Worm (Caenorhabditis elegans) whole organism, young adult: ENCODE measurements around the gene R13H9.6.

Experiments used
- B0261.1 ChIP-seq: sonication (generic microtip); optimal IDR thresholded peaks from 2 replicates; lab custom pipeline; 2016; ENCODE audit warnings: mild to moderate bottlenecking, missing genetic modification characterization, moderate library complexity, missing compliant biosample characterization
- C17E4.6 ChIP-seq: fragments of 200-800 bp; sonication (Bioruptor generic); IDR thresholded peaks from 2 replicates; pipeline ENCODE4 v1.3.6; 2022; ENCODE audit warnings: missing genetic modification reagents, missing genetic modification characterization, missing compliant biosample characterization
- D2030.7 ChIP-seq: fragments of 200-800 bp; sonication (Bioruptor generic); IDR thresholded peaks from 2 replicates; pipeline ENCODE4 v1.3.6; 2022; ENCODE audit warnings: missing genetic modification reagents, missing genetic modification characterization, missing compliant biosample characterization
- F10E7.11 ChIP-seq: sonication (generic microtip); optimal IDR thresholded peaks from 2 replicates; lab custom pipeline; 2017; ENCODE audit warnings: mild to moderate bottlenecking, missing genetic modification characterization, moderate library complexity, missing compliant biosample characterization
- F22D6.2 ChIP-seq: sonication (generic microtip); optimal IDR thresholded peaks from 2 replicates; lab custom pipeline; 2016; ENCODE audit warnings: mild to moderate bottlenecking, missing genetic modification characterization, missing compliant biosample characterization
- F39B2.1 ChIP-seq: fragments of 200-800 bp; sonication (Bioruptor generic); IDR thresholded peaks from 2 replicates; pipeline ENCODE4 v1.3.6; 2022; ENCODE audit warnings: missing genetic modification reagents, missing genetic modification characterization, missing compliant biosample characterization
- F49E8.2 ChIP-seq: sonication (generic microtip); optimal IDR thresholded peaks from 3 replicates; lab custom pipeline; 2017; ENCODE audit warnings: missing genetic modification characterization, mild to moderate bottlenecking, missing compliant biosample characterization, antibody characterized with exemption, moderate library complexity; ENCODE audit not compliant: insufficient read depth
- K12H6.12 ChIP-seq: fragments of 200-800 bp; sonication (Bioruptor generic); optimal IDR thresholded peaks from 2 replicates; lab custom pipeline; 2018; ENCODE audit warnings: mild to moderate bottlenecking, missing genetic modification characterization, missing compliant biosample characterization
- T07F8.4 ChIP-seq: sonication (generic microtip); optimal IDR thresholded peaks from 2 replicates; lab custom pipeline; 2016; ENCODE audit warnings: mild to moderate bottlenecking, missing genetic modification characterization, moderate library complexity, missing compliant biosample characterization
- Y53F4B.3 ChIP-seq: fragments of 200-800 bp; sonication (Bioruptor generic); IDR thresholded peaks from 2 replicates; pipeline ENCODE4 v1.3.6; 2022; ENCODE audit warnings: missing genetic modification reagents, missing genetic modification characterization, missing compliant biosample characterization
- Y56A3A.18 ChIP-seq: fragments of 200-800 bp; sonication (Bioruptor generic); IDR thresholded peaks from 2 replicates; pipeline ENCODE4 v1.3.6; 2022; ENCODE audit warnings: missing genetic modification reagents, missing genetic modification characterization, missing compliant biosample characterization
- Y67H2A.10 ChIP-seq: fragments of 200-800 bp; sonication (Bioruptor generic); conservative IDR thresholded peaks from 2 replicates; pipeline ENCODE4 v1.3.6; 2022; ENCODE audit warnings: missing genetic modification reagents, missing genetic modification characterization, missing compliant biosample characterization
- Y79H2A.3 ChIP-seq: fragments of 200-800 bp; sonication (Bioruptor generic); conservative IDR thresholded peaks from 2 replicates; pipeline ENCODE4 v1.3.6; 2022; ENCODE audit warnings: missing genetic modification reagents, missing genetic modification characterization, missing compliant biosample characterization
- ZK185.1 ChIP-seq: sonication (generic microtip); optimal IDR thresholded peaks from 2 replicates; lab custom pipeline; 2016; ENCODE audit warnings: mild to moderate bottlenecking, missing genetic modification characterization, missing compliant biosample characterization; ENCODE audit not compliant: poor library complexity, severe bottlenecking
- aptf-2 ChIP-seq: fragments of 200-800 bp; sonication (Bioruptor generic); conservative IDR thresholded peaks from 2 replicates; pipeline ENCODE4 v1.3.6; 2022; ENCODE audit warnings: missing genetic modification reagents, missing genetic modification characterization, missing compliant biosample characterization
- aptf-3 ChIP-seq: fragments of 200-800 bp; sonication (Bioruptor generic); IDR thresholded peaks from 2 replicates; pipeline ENCODE4 v1.3.6; 2022; ENCODE audit warnings: missing genetic modification characterization, missing compliant biosample characterization
- atf-7 ChIP-seq: sonication (generic microtip); optimal IDR thresholded peaks from 2 replicates; lab custom pipeline; 2017; ENCODE audit warnings: mild to moderate bottlenecking, missing genetic modification characterization, missing compliant biosample characterization
- athp-1 ChIP-seq: sonication (generic microtip); optimal IDR thresholded peaks from 2 replicates; lab custom pipeline; 2017; ENCODE audit warnings: mild to moderate bottlenecking, missing genetic modification characterization, missing compliant biosample characterization
- attf-5 ChIP-seq: fragments of 200-800 bp; sonication (Bioruptor generic); optimal IDR thresholded peaks from 2 replicates; lab custom pipeline; 2018; ENCODE audit warnings: mild to moderate bottlenecking, missing genetic modification characterization, missing compliant biosample characterization
- bed-2 ChIP-seq: fragments of 200-800 bp; sonication (Bioruptor generic); IDR thresholded peaks from 2 replicates; pipeline ENCODE4 v1.3.6; 2022; ENCODE audit warnings: missing genetic modification reagents, missing genetic modification characterization, missing compliant biosample characterization
- cebp-2 ChIP-seq: fragments of 200-800 bp; sonication (Bioruptor generic); IDR thresholded peaks from 2 replicates; pipeline ENCODE4 v1.3.6; 2022; ENCODE audit warnings: missing genetic modification characterization, missing compliant biosample characterization
- ceh-100 ChIP-seq: fragments of 200-800 bp; sonication (Bioruptor generic); IDR thresholded peaks from 2 replicates; pipeline ENCODE4 v1.3.6; 2022; ENCODE audit warnings: missing genetic modification reagents, missing genetic modification characterization, missing compliant biosample characterization
- ceh-27 ChIP-seq: fragments of 200-800 bp; sonication (Bioruptor generic); optimal IDR thresholded peaks from 2 replicates; lab custom pipeline; 2018; ENCODE audit warnings: mild to moderate bottlenecking, missing genetic modification characterization, moderate library complexity, missing compliant biosample characterization
- egl-44 ChIP-seq: fragments of 200-800 bp; sonication (Bioruptor generic); IDR thresholded peaks from 2 replicates; pipeline ENCODE4 v1.3.6; 2022; ENCODE audit warnings: missing genetic modification reagents, missing genetic modification characterization, missing compliant biosample characterization
- egrh-3 ChIP-seq: fragments of 200-800 bp; sonication (Bioruptor generic); IDR thresholded peaks from 2 replicates; pipeline ENCODE4 v1.3.6; 2022; ENCODE audit warnings: missing genetic modification reagents, missing genetic modification characterization, missing compliant biosample characterization
- ekl-4 ChIP-seq: fragments of 200-800 bp; sonication (Bioruptor generic); IDR thresholded peaks from 2 replicates; pipeline ENCODE4 v1.3.6; 2022; ENCODE audit warnings: missing genetic modification reagents, missing genetic modification characterization, missing compliant biosample characterization
- him-1 ChIP-seq: sonication (generic microtip); optimal IDR thresholded peaks from 2 replicates; lab custom pipeline; 2016; ENCODE audit warnings: missing genotype, missing genetic modification reagents, missing genetic modification characterization, missing compliant biosample characterization
- hrde-1 ChIP-seq: sonication (generic microtip); optimal IDR thresholded peaks from 2 replicates; lab custom pipeline; 2016; ENCODE audit warnings: missing genetic modification characterization, mild to moderate bottlenecking, missing compliant biosample characterization, moderate library complexity, missing genotype, missing genetic modification reagents, borderline replicate concordance
- lin-26 ChIP-seq: fragments of 200-800 bp; sonication (Bioruptor generic); IDR thresholded peaks from 2 replicates; pipeline ENCODE4 v1.3.6; 2022; ENCODE audit warnings: missing genetic modification reagents, missing genetic modification characterization, missing compliant biosample characterization
- madf-10 ChIP-seq: sonication (generic microtip); optimal IDR thresholded peaks from 2 replicates; lab custom pipeline; 2016; ENCODE audit warnings: mild to moderate bottlenecking, missing genetic modification characterization, missing compliant biosample characterization
- mes-4 ChIP-seq: sonication (generic microtip); optimal IDR thresholded peaks from 2 replicates; lab custom pipeline; 2016; ENCODE audit warnings: missing genotype, missing genetic modification characterization, missing compliant biosample characterization
- nfya-2 ChIP-seq: fragments of 200-800 bp; sonication (Bioruptor generic); IDR thresholded peaks from 2 replicates; pipeline ENCODE4 v1.3.6; 2022; ENCODE audit warnings: missing genetic modification reagents, missing genetic modification characterization, missing compliant biosample characterization
- nfyb-1 ChIP-seq: fragments of 200-800 bp; sonication (Bioruptor generic); IDR thresholded peaks from 2 replicates; pipeline ENCODE4 v1.3.6; 2022; ENCODE audit warnings: missing genetic modification reagents, missing genetic modification characterization, missing compliant biosample characterization
- nhr-120 ChIP-seq: fragments of 200-800 bp; sonication (Bioruptor generic); IDR thresholded peaks from 2 replicates; pipeline ENCODE4 v1.3.6; 2022; ENCODE audit warnings: missing genetic modification characterization, missing compliant biosample characterization
- nhr-90 ChIP-seq: sonication (generic microtip); optimal IDR thresholded peaks from 2 replicates; lab custom pipeline; 2016; ENCODE audit warnings: missing genotype, mild to moderate bottlenecking, missing genetic modification characterization, missing compliant biosample characterization
- pbrm-1 ChIP-seq: fragments of 200-800 bp; sonication (Bioruptor generic); IDR thresholded peaks from 2 replicates; pipeline ENCODE4 v1.3.6; 2022; ENCODE audit warnings: missing genetic modification reagents, missing genetic modification characterization, missing compliant biosample characterization
- rec-8 ChIP-seq, 2 experiments: sonication (generic microtip); optimal IDR thresholded peaks; 2 replicates each; lab custom pipeline; 2016; ENCODE audit warnings: mild to moderate bottlenecking in 2 of 2, missing genetic modification characterization in 2 of 2, missing genetic modification reagents in 2 of 2, missing genotype in 2 of 2, missing biosample characterization in 1 of 2, missing compliant biosample characterization in 1 of 2, moderate library complexity in 1 of 2
- sdz-38 ChIP-seq: sonication (generic microtip); optimal IDR thresholded peaks from 2 replicates; lab custom pipeline; 2016; ENCODE audit warnings: missing genotype, missing genetic modification characterization, missing compliant biosample characterization
- snpc-1.1 ChIP-seq: sonication (generic microtip); optimal IDR thresholded peaks from 2 replicates; lab custom pipeline; 2017; ENCODE audit warnings: missing genetic modification characterization, mild to moderate bottlenecking, missing compliant biosample characterization, antibody characterized with exemption, moderate library complexity, missing genotype, missing genetic modification reagents; ENCODE audit not compliant: insufficient read depth
- snpc-3.4 ChIP-seq: sonication (generic microtip); optimal IDR thresholded peaks from 2 replicates; lab custom pipeline; 2017; ENCODE audit warnings: missing genetic modification characterization, mild to moderate bottlenecking, missing compliant biosample characterization, antibody characterized with exemption, moderate library complexity, missing genotype, missing genetic modification reagents
- somi-1 ChIP-seq: fragments of 200-800 bp; sonication (Bioruptor generic); optimal IDR thresholded peaks from 2 replicates; lab custom pipeline; 2018; ENCODE audit warnings: mild to moderate bottlenecking, missing genetic modification characterization, missing compliant biosample characterization
- sptf-2 ChIP-seq: fragments of 200-800 bp; sonication (Bioruptor generic); optimal IDR thresholded peaks from 2 replicates; lab custom pipeline; 2018; ENCODE audit warnings: mild to moderate bottlenecking, missing genetic modification characterization, missing compliant biosample characterization
- tbp1 ChIP-seq: fragments of 200-800 bp; sonication (Bioruptor generic); optimal IDR thresholded peaks from 2 replicates; lab custom pipeline; 2018; ENCODE audit warnings: mild to moderate bottlenecking, missing genetic modification characterization, missing compliant biosample characterization
- unc-130 ChIP-seq: sonication (generic microtip); optimal IDR thresholded peaks from 2 replicates; lab custom pipeline; 2016; ENCODE audit warnings: missing genetic modification reagents, missing genetic modification characterization, missing compliant biosample characterization
- zfh-2 ChIP-seq: fragments of 200-800 bp; sonication (Bioruptor generic); conservative IDR thresholded peaks from 2 replicates; pipeline ENCODE4 v1.3.6; 2022; ENCODE audit warnings: missing genetic modification reagents, missing genetic modification characterization, missing compliant biosample characterization
- ztf-28 ChIP-seq: fragments of 200-800 bp; sonication (Bioruptor generic); IDR thresholded peaks from 2 replicates; pipeline ENCODE4 v1.3.6; 2022; ENCODE audit warnings: missing genetic modification reagents, missing genetic modification characterization, missing compliant biosample characterization
- ztf-3 ChIP-seq: fragments of 200-800 bp; sonication (Bioruptor generic); optimal IDR thresholded peaks from 2 replicates; lab custom pipeline; 2018; ENCODE audit warnings: mild to moderate bottlenecking, missing genetic modification characterization, missing compliant biosample characterization

The R13H9.6 gene

DNA sequence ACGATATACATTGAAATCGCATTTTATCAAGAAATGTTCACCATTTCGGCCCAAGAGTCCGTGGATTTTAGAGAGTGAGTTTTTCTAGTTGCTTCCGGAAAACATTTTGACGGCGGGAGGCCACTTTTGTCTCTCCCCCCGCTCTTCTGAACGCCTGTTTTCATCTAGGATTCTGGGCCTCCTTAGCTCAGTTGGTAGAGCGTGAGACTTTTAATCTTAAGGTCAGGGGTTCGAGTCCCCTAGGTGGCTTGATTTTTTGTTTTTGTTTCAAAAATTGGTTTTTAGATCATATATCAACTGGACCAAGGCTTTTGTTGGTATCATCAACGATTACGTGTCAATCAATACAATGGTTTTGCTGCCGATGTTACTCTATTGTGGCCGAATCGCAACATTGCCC lies 29.7 kb downstream of the R13H9.6 start:
- TF ChIP-seq athp-1 (tag; lab: Kevin White, UChicago), result peak; percentile 63
- peak; percentile 28 for TF ChIP-seq K12H6.12 (tag; lab: Kevin White, UChicago)
- no peak for TF ChIP-seq atf-7 (tag; lab: Kevin White, UChicago)
- TF ChIP-seq ztf-3, result no peak
- TF ChIP-seq T07F8.4 (tag; lab: Kevin White, UChicago), result peak; percentile 49
- TF ChIP-seq cebp-2 (GFP tag; lab: Robert Waterston, UW), result peak; percentile 66; the same call in 1 of the 2 replicates
- no peak for TF ChIP-seq sdz-38 (tag; lab: Kevin White, UChicago)
- peak; percentile 44 for TF ChIP-seq unc-130
- no peak; the same call in 1 of the 2 replicates for TF ChIP-seq Y67H2A.10
- TF ChIP-seq zfh-2, result no peak
- TF ChIP-seq sptf-2, result peak; percentile 74
- TF ChIP-seq tbp1, result peak; percentile 99
- no peak for TF ChIP-seq nfya-2 (GFP tag; lab: Robert Waterston, UW)
- TF ChIP-seq F22D6.2 (tag; lab: Kevin White, UChicago), result no peak
- TF ChIP-seq lin-26 (GFP tag; lab: Robert Waterston, UW), result peak; percentile 98
- TF ChIP-seq aptf-2 (GFP tag; lab: Robert Waterston, UW), result no peak
- TF ChIP-seq F10E7.11 (tag; lab: Kevin White, UChicago), result peak; percentile 44
- TF ChIP-seq aptf-3, result peak; percentile 67; the same call in 1 of the 2 replicates
- 0 out of 2 replicates have a peak, but pooled peaks have one; percentile 62 for TF ChIP-seq Y79H2A.3 (GFP tag; lab: Robert Waterston, UW)
- no peak for TF ChIP-seq Y56A3A.18 (GFP tag; lab: Robert Waterston, UW)
- TF ChIP-seq egl-44 (GFP tag; lab: Robert Waterston, UW), result peak; percentile 82; the same call in 1 of the 2 replicates
- TF ChIP-seq C17E4.6 (GFP tag; lab: Robert Waterston, UW), result no peak
- no peak for TF ChIP-seq Y53F4B.3 (GFP tag; lab: Robert Waterston, UW)
- peak; percentile 56; the same call in 1 of the 2 replicates for TF ChIP-seq ceh-100
- 0 out of 2 replicates have a peak, but pooled peaks have one; percentile 22 for TF ChIP-seq bed-2 (GFP tag; lab: Robert Waterston, UW)
- no peak for TF ChIP-seq F39B2.1 (GFP tag; lab: Robert Waterston, UW)
- no peak for TF ChIP-seq mes-4 (tag; lab: Kevin White, UChicago)
- peak; percentile 87 for TF ChIP-seq nfyb-1 (GFP tag; lab: Robert Waterston, UW)
- peak; percentile 84 for TF ChIP-seq him-1 (tag; lab: Kevin White, UChicago)
- TF ChIP-seq B0261.1 (tag; lab: Kevin White, UChicago), result peak; percentile 91
- peak; percentile 12 for TF ChIP-seq snpc-3.4 (tag; lab: Kevin White, UChicago)
- TF ChIP-seq ZK185.1 (tag; lab: Kevin White, UChicago), result peak; percentile 47
- TF ChIP-seq hrde-1 (tag; lab: Kevin White, UChicago), result peak; percentile 49
- peak; percentile 75; the same call in 1 of the 2 replicates for TF ChIP-seq D2030.7
- peak; percentile 46 for TF ChIP-seq madf-10 (tag; lab: Kevin White, UChicago)
- 0 out of 2 replicates have a peak, but pooled peaks have one; percentile 60 for TF ChIP-seq nhr-120
- TF ChIP-seq snpc-1.1, result peak; percentile 34
- TF ChIP-seq somi-1, result peak; percentile 8
- TF ChIP-seq attf-5, result peak; percentile 37
- TF ChIP-seq ztf-28 (GFP tag; lab: Robert Waterston, UW), result peak; percentile 78
- peak; percentile 88 for TF ChIP-seq nhr-90 (tag; lab: Kevin White, UChicago)
- TF ChIP-seq pbrm-1 (GFP tag; lab: Robert Waterston, UW), result no peak; the same call in none of the 2 replicates
- peak; percentile 9 to 77 for TF ChIP-seq rec-8 (tag; optimal IDR thresholded peaks at IDR 0.05; lab: Kevin White, UChicago)
- peak; percentile 30 for TF ChIP-seq ceh-27 (GFP tag; lab: Kevin White, UChicago)
- TF ChIP-seq egrh-3 (GFP tag; lab: Robert Waterston, UW), result peak; percentile 46
- peak; percentile 28 for TF ChIP-seq F49E8.2 (tag; lab: Kevin White, UChicago)
- TF ChIP-seq ekl-4 (GFP tag; lab: Robert Waterston, UW), result peak; percentile 51; the same call in 1 of the 2 replicates
